Worm (Caenorhabditis elegans) whole organism, L2 larva: Measurements from ENCODE around the gene T10B5.8.

Source experiments
- C34F6.9 ChIP-seq: fragments of 150-350 bp; optimal IDR thresholded peaks from 2 replicates; lab custom pipeline; 2014; ENCODE audit warnings: missing biosample characterization, missing genetic modification characterization
- F13H6.1 ChIP-seq: sonication (generic microtip); optimal IDR thresholded peaks from 2 replicates; lab custom pipeline; 2016; ENCODE audit warnings: missing genetic modification characterization, missing compliant biosample characterization
- R02D3.7 ChIP-seq: fragments of 150-350 bp; optimal IDR thresholded peaks from 2 replicates; lab custom pipeline; 2014; ENCODE audit warnings: missing biosample characterization, missing genetic modification characterization
- Y55F3AM.14 ChIP-seq: fragments of 200-800 bp; sonication (Bioruptor generic); optimal IDR thresholded peaks from 2 replicates; lab custom pipeline; 2018; ENCODE audit warnings: mild to moderate bottlenecking, missing genetic modification characterization, missing compliant biosample characterization
- ZK546.5 ChIP-seq: sonication (generic microtip); optimal IDR thresholded peaks from 2 replicates; lab custom pipeline; 2017; ENCODE audit warnings: missing biosample characterization, missing genetic modification characterization
- aly-2 ChIP-seq: fragments of 150-350 bp; optimal IDR thresholded peaks from 2 replicates; lab custom pipeline; 2014; ENCODE audit warnings: missing biosample characterization, missing genetic modification characterization
- blmp-1 ChIP-seq: sonication (generic microtip); optimal IDR thresholded peaks from 2 replicates; lab custom pipeline; 2017; ENCODE audit warnings: missing genetic modification characterization, mild to moderate bottlenecking, missing compliant biosample characterization, antibody characterized with exemption, moderate library complexity; ENCODE audit not compliant: insufficient read depth
- ceh-16 ChIP-seq: fragments of 150-350 bp; optimal IDR thresholded peaks from 2 replicates; lab custom pipeline; 2014; ENCODE audit warnings: missing biosample characterization, missing genetic modification characterization
- ceh-82 ChIP-seq: fragments of 150-350 bp; optimal IDR thresholded peaks from 2 replicates; lab custom pipeline; 2014; ENCODE audit warnings: missing biosample characterization, missing genetic modification characterization
- crh-2 ChIP-seq: sonication (generic microtip); optimal IDR thresholded peaks from 2 replicates; lab custom pipeline; 2017; ENCODE audit warnings: missing biosample characterization, missing genetic modification characterization
- egl-27 ChIP-seq: sonication (generic microtip); optimal IDR thresholded peaks from 3 replicates; lab custom pipeline; 2017; ENCODE audit warnings: missing biosample characterization, missing genetic modification reagents, missing genetic modification characterization
- elt-1 ChIP-seq: fragments of 150-350 bp; optimal IDR thresholded peaks from 2 replicates; lab custom pipeline; 2014; ENCODE audit warnings: missing biosample characterization, missing genetic modification characterization
- fos-1 ChIP-seq: fragments of 150-350 bp; optimal IDR thresholded peaks from 2 replicates; lab custom pipeline; 2014; ENCODE audit warnings: missing biosample characterization, missing genetic modification characterization
- gmeb-1 ChIP-seq: fragments of 150-350 bp; optimal IDR thresholded peaks from 2 replicates; lab custom pipeline; 2014; ENCODE audit warnings: missing biosample characterization, missing genetic modification characterization
- lin-11 ChIP-seq: fragments of 150-350 bp; sonication (generic microtip); optimal IDR thresholded peaks from 2 replicates; lab custom pipeline; 2014; ENCODE audit warnings: missing biosample characterization, missing genetic modification characterization, inconsistent platforms, mixed read lengths
- lin-13 ChIP-seq: fragments of 150-350 bp; optimal IDR thresholded peaks from 2 replicates; lab custom pipeline; 2014; ENCODE audit warnings: missing biosample characterization, missing genetic modification reagents, missing genetic modification characterization
- lin-39 ChIP-seq: fragments of 150-350 bp; optimal IDR thresholded peaks from 2 replicates; lab custom pipeline; 2014; ENCODE audit warnings: missing biosample characterization, missing genetic modification reagents, missing genetic modification characterization
- lsy-2 ChIP-seq, 2 experiments: fragments of 150-350 bp in 1 of 2; sonication (generic microtip) in 1 of 2; optimal IDR thresholded peaks; 2 replicates each; lab custom pipeline; 2014 to 2017; ENCODE audit warnings: missing biosample characterization in 2 of 2, missing genetic modification characterization in 2 of 2
- mab-5 ChIP-seq: fragments of 150-350 bp; optimal IDR thresholded peaks from 2 replicates; lab custom pipeline; 2014; ENCODE audit warnings: missing biosample characterization, missing genetic modification characterization
- mdl-1 ChIP-seq, 2 experiments: fragments of 150-350 bp in 1 of 2; sonication (generic microtip) in 1 of 2; optimal IDR thresholded peaks; 2 replicates each; lab custom pipeline; 2017; ENCODE audit warnings: missing biosample characterization in 2 of 2, missing genetic modification characterization in 2 of 2
- nhr-10 ChIP-seq: sonication (generic microtip); optimal IDR thresholded peaks from 2 replicates; lab custom pipeline; 2017; ENCODE audit warnings: missing biosample characterization, missing genetic modification characterization
- nhr-12 ChIP-seq: fragments of 150-350 bp; optimal IDR thresholded peaks from 2 replicates; lab custom pipeline; 2014; ENCODE audit warnings: missing biosample characterization, missing genetic modification characterization
- nhr-129 ChIP-seq: fragments of 150-350 bp; optimal IDR thresholded peaks from 2 replicates; lab custom pipeline; 2014; ENCODE audit warnings: missing biosample characterization, missing genetic modification characterization
- nhr-21 ChIP-seq: fragments of 150-350 bp; optimal IDR thresholded peaks from 2 replicates; lab custom pipeline; 2014; ENCODE audit warnings: missing biosample characterization, missing genetic modification characterization
- nhr-6 ChIP-seq: fragments of 150-350 bp; optimal IDR thresholded peaks from 2 replicates; lab custom pipeline; 2014; ENCODE audit warnings: missing biosample characterization, missing genetic modification characterization
- nhr-77 ChIP-seq: fragments of 150-350 bp; optimal IDR thresholded peaks from 2 replicates; lab custom pipeline; 2014; ENCODE audit warnings: missing biosample characterization, missing genetic modification characterization
- sma-3 ChIP-seq: sonication (generic microtip); optimal IDR thresholded peaks from 2 replicates; lab custom pipeline; 2016; ENCODE audit warnings: missing genetic modification reagents, missing genetic modification characterization, missing compliant biosample characterization
- snpc-4 ChIP-seq: fragments of 150-350 bp; optimal IDR thresholded peaks from 2 replicates; lab custom pipeline; 2014; ENCODE audit warnings: missing biosample characterization, missing genetic modification characterization
- unc-39 ChIP-seq: fragments of 150-350 bp; optimal IDR thresholded peaks from 2 replicates; lab custom pipeline; 2014; ENCODE audit warnings: missing biosample characterization, missing genetic modification characterization
- unc-55 ChIP-seq: fragments of 150-350 bp; sonication (generic microtip); optimal IDR thresholded peaks from 3 replicates; lab custom pipeline; 2014; ENCODE audit warnings: missing biosample characterization, missing genetic modification reagents, missing genetic modification characterization
- ztf-11 ChIP-seq: sonication (generic microtip); optimal IDR thresholded peaks from 2 replicates; lab custom pipeline; 2017; ENCODE audit warnings: missing biosample characterization, missing genetic modification characterization
- ztf-4 ChIP-seq: fragments of 150-350 bp; optimal IDR thresholded peaks from 2 replicates; lab custom pipeline; 2014; ENCODE audit warnings: missing biosample characterization, missing genetic modification characterization

T10B5.8 gene

ce11 chrV:1820016-1820415 lies 21.8 kb upstream of the T10B5.8 start:
- no peak for TF ChIP-seq snpc-4 (tag; lab: Kevin White, UChicago)
- no peak for TF ChIP-seq egl-27 (tag; lab: Kevin White, UChicago)
- TF ChIP-seq R02D3.7 (tag; lab: Kevin White, UChicago), result no peak
- no peak for TF ChIP-seq lin-13
- TF ChIP-seq nhr-12, result no peak
- no peak for TF ChIP-seq ceh-16 (tag; lab: Kevin White, UChicago)
- no peak for TF ChIP-seq nhr-77 (tag; lab: Kevin White, UChicago)
- TF ChIP-seq sma-3 (GFP tag; lab: Kevin White, UChicago), result no peak
- no peak for TF ChIP-seq aly-2 (tag; lab: Kevin White, UChicago)
- TF ChIP-seq elt-1 (tag; lab: Kevin White, UChicago), result no peak
- no peak for TF ChIP-seq fos-1 (tag; lab: Kevin White, UChicago)

- no peak for TF ChIP-seq ztf-11
- no peak for TF ChIP-seq sma-3 (GFP tag; lab: Kevin White, UChicago)
- TF ChIP-seq, all 48 proteins: peak for 0
Measured at ce11 chrV:1820749-1821148, 21.1 kb upstream of the T10B5.8 start.

- TF ChIP-seq unc-55, result peak; percentile 45
- TF ChIP-seq sma-3 (GFP tag; lab: Kevin White, UChicago), result peak; percentile 23
- peak; percentile 23 for TF ChIP-seq C34F6.9 (tag; lab: Kevin White, UChicago)
- TF ChIP-seq nhr-10 (tag; lab: Kevin White, UChicago), result no peak
- peak; percentile 48 for TF ChIP-seq lin-11
- TF ChIP-seq gmeb-1, result peak; percentile 56
- TF ChIP-seq crh-2 (tag; lab: Kevin White, UChicago), result peak; percentile 34
- TF ChIP-seq nhr-129, result peak; percentile 30
- TF ChIP-seq lsy-2 (tag; optimal IDR thresholded peaks at IDR 0.05; lab: Kevin White, UChicago), result peak in 1 of 2 experiments; percentile 35
- no peak for TF ChIP-seq ztf-11
- TF ChIP-seq F13H6.1 (tag; lab: Kevin White, UChicago), result peak; percentile 10
Measured at ce11 chrV:1821287-1821686, 20.6 kb upstream of the T10B5.8 start, which contains the start of the genes gly-7 and mrpl-39. TSS of gene gly-7 (minus strand) at chrV:1821323. TSS of gene mrpl-39 (plus strand) at chrV:1821579.

ce11 chrV:1824528-1824927 lies 17.3 kb upstream of the T10B5.8 start:
- TF ChIP-seq mdl-1 (tag; optimal IDR thresholded peaks at IDR 0.05; lab: Kevin White, UChicago), result no peak
- TF ChIP-seq nhr-12, result no peak
- TF ChIP-seq ztf-4 (tag; lab: Kevin White, UChicago), result no peak
- no peak for TF ChIP-seq aly-2 (tag; lab: Kevin White, UChicago)
- TF ChIP-seq nhr-21 (tag; lab: Kevin White, UChicago), result no peak
- TF ChIP-seq crh-2 (tag; lab: Kevin White, UChicago), result no peak
- no peak for TF ChIP-seq Y55F3AM.14 (GFP tag; lab: Kevin White, UChicago)
- TF ChIP-seq ZK546.5 (tag; lab: Kevin White, UChicago), result no peak
- TF ChIP-seq F13H6.1 (tag; lab: Kevin White, UChicago), result no peak
- no peak for TF ChIP-seq nhr-6 (tag; lab: Kevin White, UChicago)
- TF ChIP-seq unc-55, result no peak
- no peak for TF ChIP-seq mab-5 (tag; lab: Kevin White, UChicago)
- TF ChIP-seq, all 48 proteins: peak for 0

ce11 chrV:1829973-1830372 lies 11.9 kb upstream of the T10B5.8 start, which contains the start of gene Y32G9B.1:
TSS of gene Y32G9B.1 (minus strand) at chrV:1830073.
- TF ChIP-seq blmp-1 (peak; percentile 30), egl-27 (tag; lab: Kevin White, UChicago) (no peak), fos-1 (tag; lab: Kevin White, UChicago) (peak; percentile 0), nhr-21 (tag; lab: Kevin White, UChicago) (peak; percentile 3)

ce11 chrV:1845977-1846376 lies 4.1 kb downstream of the T10B5.8 start, which contains the start of gene T10B5.7:
TSS of gene T10B5.7 (plus strand) at chrV:1846201.
- TF ChIP-seq unc-55 (no peak), fos-1 (tag; lab: Kevin White, UChicago) (peak; percentile 86)

ce11 chrV:1848590-1848989 lies 6.7 kb downstream of the T10B5.8 start:
- TF ChIP-seq unc-39 (tag; lab: Kevin White, UChicago) (no peak), mdl-1 (tag; optimal IDR thresholded peaks at IDR 0.05; lab: Kevin White, UChicago) (no peak), ceh-82 (tag; lab: Kevin White, UChicago) (no peak), lin-39 (no peak), unc-55 (no peak), crh-2 (tag; lab: Kevin White, UChicago) (no peak), gmeb-1 (no peak), ztf-4 (tag; lab: Kevin White, UChicago) (no peak)
